Worm (Caenorhabditis elegans): ENCODE measurements around the gene mys-1.

DNA sequence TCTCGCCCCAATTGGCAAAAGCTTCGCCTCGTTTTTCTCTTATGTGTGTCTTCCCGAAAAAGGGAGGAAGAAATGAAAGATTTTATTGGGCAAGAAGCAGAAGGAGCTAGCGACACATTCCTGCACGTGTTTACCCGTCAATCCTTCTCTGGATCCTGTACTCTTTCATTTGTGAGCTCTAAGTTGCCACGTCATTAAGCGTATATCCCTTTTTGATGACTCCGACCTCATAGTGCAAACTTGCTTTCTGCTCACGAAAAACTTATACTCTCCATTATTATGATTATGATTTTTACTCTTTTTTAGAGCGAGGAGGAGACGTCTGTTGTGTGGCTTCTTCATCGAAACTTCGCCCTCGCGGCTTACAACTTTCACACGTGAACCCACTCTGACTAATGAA, 12.2 kb downstream of the mys-1 start, which contains the start of gene F27B10.1:
- no peak for TF ChIP-seq mep-1 (tag; optimal IDR thresholded peaks at IDR 0.05)
- no peak for TF ChIP-seq nhr-11 (tag; optimal IDR thresholded peaks at IDR 0.05)
- TF ChIP-seq aha-1 (tag) = no peak
- no peak for TF ChIP-seq pqm-1 (tag; optimal IDR thresholded peaks at IDR 0.05)
- TF ChIP-seq jun-1 (tag; optimal IDR thresholded peaks at IDR 0.05) = no peak
- TF ChIP-seq ztf-11 (tag; optimal IDR thresholded peaks at IDR 0.05) = no peak
- TF ChIP-seq nhr-237 (tag; optimal IDR thresholded peaks at IDR 0.05) = no peak

Data from whole organism, L4 larva.